Fruit fly (Drosophila melanogaster) whole organism, larva: ENCODE measurements around the gene CG15011.
A peak's percentile ranks its signal among the peaks of the same experiment; 100 is the strongest.

Source experiments
- noc ChIP-seq: fragments of 200-800 bp; sonication (Bioruptor generic); optimal IDR thresholded peaks from 3 replicates; lab custom pipeline; 2019; ENCODE audit warnings: missing biosample characterization, mild to moderate bottlenecking, missing genetic modification characterization, moderate library complexity

CG15011 gene

DNA sequence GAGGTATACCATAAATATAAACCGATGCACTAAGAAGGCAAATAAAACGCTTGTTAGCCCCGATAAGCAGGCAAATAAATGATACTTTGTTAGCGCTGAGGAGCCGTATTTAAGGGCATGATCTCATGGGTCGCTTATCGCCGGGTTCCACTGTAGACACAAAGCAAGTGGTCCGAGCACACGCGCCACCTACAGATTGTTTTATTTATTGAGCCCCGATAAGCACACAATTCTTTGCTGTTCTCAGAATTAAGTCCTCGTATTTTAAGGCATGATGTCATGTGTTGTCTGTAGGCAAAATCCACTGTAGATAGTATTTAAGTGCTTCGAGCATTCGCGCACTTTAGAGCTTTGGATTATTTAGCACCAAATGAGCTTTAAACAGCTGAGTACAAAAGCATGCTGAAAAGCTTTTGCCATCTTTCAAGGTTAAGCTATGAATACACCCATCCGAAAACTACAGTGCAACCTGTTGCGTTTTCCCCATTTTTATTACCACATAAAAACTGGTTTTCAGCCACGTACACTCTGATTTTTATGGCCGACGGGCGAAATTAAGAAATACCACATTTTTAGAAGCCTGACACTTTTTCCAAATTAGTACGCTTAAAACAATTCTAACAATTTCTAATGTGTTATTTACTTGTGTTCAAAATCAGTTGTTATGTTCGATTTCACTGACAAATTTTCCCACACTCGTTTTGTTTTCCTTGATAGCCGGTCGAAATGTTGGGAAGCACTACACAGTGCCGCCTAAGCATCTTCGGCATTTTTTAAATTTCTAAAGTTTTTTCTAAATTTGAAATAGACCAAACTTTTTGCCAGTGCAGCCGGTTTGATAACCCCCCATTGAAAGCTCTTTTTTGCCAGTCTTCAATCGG is 19.3 kb downstream of the CG15011 start, which contains the start of gene Sqor:
Sqor (plus strand) TSS at position 732 of the 881 bp plus-strand sequence.
- TF ChIP-seq noc, result peak; percentile 96

DNA sequence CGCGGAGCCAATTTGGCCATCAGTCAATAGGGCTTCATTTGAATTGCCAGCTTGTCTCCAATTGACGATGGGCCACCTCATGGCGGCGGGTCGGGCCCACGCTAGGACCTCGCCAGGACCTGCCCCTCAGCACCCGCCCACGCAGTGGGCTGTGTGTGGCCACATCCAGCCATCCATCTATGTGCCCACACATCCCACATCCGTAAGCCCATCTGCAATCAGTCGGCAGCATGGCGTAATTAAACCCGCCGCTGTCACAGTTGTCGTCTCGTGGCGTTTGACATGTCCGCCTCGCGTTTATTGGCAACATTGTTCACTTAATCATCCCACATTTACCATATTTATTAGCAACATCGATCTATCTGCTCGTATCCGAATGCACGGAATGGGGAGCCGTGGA is 20.8 kb downstream of the CG15011 start:
- no peak for TF ChIP-seq noc

DNA sequence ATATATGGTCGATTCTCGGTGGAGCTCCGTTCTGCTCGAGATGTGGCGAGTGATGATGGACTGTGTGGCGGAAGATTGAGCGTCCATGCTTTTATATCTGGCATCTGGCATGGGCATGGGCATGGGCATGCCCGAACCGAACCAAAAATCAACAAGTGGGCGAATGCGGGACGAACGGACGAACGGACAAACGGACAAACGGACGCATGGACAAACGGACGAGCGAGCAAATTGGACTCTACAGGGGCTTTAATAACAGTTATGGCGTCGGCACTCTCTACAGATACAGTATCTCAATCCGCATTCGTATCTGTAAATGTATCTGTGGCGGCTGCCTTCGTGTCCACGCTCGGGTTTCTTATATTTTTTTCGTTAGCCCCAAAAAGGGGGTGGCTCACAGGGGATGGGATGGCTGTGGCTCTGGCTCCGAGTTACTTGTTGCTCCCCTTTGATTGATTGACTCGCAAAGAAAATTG is 22.8 kb downstream of the CG15011 start, which contains the start of gene ImpL2:
ImpL2 (minus strand) TSS at position 51 of the 476 bp plus-strand sequence.
- no peak for TF ChIP-seq noc

DNA sequence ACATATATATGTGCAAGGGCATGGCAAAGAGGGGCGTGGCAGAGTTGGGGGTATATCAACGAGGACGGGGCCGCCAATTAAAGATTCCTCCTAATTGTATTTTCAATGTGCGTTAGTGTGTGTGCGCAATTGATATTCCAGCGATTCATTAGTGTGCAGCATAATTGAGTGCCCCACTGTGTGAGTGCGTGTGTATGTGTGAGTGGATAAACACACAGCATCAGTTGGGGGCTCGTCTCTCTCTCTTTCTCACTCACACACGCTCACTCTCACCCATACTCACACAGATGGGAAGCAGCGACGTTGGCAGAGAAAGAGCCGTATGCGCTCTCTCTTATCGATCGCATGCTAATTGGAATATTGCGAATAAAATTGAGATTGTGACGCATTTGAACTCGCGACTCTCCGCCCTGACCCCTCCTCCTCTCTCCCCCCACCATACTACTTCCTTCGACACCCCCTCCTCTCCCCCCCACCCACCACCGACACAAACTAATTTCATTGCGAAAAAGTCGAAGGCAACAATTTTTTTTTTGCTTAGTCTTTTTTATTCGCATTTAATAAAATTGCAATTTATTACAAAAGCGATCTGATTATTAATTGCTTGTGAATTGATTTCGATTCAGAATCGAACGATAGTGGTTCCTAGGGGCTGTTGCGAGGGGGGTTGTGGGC is 25.2 kb downstream of the CG15011 start:
- TF ChIP-seq noc, result no peak

DNA sequence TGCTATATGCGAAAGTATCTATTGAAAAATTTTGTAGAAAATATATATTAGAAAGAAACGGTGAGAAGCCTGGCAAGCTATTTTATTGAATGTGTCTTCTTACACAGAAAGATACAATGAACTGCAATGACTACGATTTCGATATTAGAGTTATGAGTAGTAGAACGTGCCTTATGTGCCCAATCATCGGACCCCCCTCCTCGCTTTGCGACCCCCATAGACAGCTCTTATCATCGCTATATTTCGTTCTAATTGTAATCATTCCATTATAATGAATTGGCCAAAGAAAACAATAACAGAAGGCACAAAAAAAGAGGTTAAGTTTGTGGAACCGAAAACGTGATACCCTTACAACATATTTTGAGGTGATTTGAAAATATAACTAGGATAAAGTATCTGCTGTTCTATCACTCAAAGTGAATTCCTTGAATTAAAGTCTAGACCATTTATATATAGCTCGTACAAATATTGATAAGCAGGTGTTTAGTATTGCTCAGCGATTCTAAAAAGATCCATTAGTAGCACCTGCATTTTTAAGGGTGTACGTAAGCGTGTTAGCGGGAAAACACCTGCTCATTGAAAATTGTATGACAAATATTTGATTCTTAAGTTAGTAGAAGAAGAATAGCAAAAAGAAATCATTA is 26.1 kb downstream of the CG15011 start:
- peak; percentile 50 for TF ChIP-seq noc

DNA sequence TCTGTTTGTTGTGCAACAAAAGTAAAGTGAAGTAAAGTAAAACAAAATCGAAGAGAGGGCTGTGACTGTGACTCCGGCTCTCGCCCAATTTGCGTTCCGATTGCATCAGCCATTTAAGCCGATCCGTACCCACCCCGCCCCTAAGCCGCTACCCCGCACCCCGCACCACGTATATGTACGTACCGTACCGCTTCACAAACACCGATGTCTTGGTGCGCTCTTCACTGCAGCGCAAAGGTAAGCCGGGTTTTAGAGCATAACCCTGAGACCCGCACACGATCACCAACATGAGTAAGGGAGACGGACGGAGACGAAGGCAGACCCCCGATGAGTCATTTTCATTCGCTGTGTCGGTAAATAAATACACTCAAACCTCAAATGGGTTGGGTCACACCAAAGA is 26.7 kb downstream of the CG15011 start:
- TF ChIP-seq noc, result no peak

DNA sequence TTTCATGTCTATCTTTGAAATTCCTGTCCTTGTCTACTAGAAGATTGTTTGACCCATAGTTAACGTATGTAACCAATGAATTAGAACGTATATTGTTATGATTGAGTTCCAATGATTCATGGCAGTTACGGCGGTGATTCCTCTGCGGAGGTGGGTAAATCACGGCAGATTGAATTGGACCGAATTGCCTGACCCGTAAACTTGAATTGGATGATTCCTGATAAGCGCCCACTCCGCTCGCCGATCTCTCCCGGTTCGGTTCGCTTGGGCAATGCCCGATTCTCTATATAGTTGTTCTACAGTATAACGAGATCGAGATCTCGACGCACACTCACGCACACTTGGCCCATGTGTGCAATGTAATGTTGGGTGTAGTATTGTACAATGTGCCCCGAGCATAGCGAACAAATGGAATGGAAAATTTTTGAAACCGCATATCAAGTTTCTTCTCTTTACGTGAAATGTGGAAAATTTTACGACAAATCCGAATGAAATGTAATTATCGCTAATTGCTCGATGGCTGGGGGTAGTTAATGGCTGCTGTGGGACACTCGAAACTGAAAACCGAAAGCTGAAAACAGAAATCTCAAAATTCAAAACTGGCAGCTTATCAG is 27.4 kb downstream of the CG15011 start:
- TF ChIP-seq noc, result no peak

DNA sequence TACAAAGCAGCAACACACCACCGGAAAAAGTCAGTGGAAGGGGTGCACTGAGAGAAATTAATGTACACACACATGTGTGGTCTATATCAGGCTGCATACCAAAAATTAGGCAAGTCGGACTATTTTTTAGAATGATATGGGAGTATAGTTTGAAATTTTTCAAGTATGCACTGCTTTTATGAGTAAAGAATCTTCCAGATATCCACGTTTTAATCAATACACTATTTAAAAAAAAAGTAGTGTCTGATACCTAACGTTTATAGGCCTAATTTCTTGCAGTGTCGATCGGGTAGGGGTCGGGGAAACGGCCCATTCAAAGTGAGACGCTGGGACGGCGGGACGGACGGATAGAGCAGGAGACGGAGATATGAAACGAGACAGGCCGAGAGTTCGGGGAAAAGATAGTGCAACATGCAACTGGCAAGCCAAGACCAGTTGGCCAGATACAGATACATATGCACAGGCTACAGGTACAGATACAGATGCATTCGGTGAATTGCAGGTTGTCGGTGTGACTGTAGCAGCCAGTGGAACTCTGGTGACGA is 28.5 kb downstream of the CG15011 start:
- TF ChIP-seq noc, result no peak

DNA sequence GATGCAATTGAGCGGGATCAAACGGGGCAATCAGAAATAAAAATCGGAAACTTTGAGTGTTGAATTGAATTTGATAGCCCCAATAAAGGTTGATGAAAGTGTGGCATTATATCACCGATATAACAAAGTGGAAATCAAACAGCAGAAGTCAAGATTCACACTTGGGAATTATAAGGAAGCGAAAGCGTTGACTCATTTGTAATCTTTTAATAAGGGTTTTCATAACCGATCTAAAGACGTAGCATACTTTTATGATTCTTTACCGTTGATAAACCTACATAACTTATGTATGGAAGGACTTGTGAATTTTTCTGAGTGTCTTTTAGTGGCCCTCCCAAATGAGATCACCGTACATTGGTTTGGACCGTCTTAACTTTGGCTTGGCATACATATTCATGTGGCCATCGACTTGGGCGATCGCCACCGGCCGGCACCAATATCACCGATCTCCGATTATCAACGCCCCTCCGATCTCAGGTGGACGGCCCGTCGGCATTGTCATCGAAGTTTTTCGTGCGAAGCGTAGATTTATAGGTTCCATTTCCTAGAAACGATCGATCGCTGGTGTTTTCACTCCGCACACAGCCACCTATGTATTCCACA is 29.5 kb downstream of the CG15011 start:
- no peak for TF ChIP-seq noc

DNA sequence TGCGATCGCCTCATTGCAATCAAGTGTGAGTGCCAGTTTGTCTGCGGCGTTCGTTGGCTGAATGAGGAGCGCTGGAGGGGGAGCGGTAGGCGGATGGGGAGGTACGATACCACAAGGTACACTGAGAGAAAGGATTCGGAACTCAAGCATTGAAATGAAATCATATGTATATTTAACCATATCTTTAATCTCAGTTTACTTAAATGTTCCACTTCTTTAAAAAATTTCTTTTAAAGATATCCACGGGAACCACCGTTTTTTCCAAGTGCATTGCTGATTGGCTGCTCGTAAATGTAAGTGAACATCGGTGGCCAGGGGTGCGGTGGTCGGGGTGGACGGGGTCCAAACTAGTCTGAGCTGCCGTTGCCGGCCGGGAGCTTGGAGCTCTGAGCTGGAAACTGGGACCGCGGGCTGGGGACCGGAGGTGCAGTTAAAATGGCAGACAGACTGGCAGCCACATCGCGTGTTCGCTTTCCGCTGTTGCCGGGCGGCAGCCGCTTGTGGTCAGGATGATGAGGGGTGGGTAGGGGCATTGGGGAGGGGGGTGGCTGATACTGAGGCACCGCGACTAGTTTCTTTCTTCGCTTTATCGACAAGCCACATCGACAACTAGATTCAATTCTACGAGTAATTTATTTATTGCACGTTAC is 30.6 kb downstream of the CG15011 start:
- no peak for TF ChIP-seq noc

DNA sequence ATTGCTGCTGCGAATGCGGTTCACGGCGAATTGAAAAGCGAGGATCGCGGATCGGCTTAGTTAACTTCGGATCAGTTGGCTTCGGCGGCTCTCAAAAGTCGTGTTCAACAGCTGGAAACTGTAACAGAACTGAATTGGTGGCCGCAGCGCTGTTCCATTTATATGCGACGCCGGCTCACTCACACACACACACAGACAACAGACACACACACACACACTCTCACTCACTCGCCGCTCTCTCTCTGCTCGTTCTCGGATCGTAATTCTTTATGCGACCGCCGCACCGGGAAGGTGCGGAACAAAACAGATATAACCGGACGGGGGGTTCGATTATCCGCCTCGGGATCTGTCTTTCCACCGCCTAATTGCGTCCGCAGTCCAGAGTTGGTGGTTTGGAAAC is 31.8 kb downstream of the CG15011 start, which contains the start of gene CG46460:
CG46460 (minus strand) TSS at position 139 of the 400 bp plus-strand sequence.
- TF ChIP-seq noc, result no peak

DNA sequence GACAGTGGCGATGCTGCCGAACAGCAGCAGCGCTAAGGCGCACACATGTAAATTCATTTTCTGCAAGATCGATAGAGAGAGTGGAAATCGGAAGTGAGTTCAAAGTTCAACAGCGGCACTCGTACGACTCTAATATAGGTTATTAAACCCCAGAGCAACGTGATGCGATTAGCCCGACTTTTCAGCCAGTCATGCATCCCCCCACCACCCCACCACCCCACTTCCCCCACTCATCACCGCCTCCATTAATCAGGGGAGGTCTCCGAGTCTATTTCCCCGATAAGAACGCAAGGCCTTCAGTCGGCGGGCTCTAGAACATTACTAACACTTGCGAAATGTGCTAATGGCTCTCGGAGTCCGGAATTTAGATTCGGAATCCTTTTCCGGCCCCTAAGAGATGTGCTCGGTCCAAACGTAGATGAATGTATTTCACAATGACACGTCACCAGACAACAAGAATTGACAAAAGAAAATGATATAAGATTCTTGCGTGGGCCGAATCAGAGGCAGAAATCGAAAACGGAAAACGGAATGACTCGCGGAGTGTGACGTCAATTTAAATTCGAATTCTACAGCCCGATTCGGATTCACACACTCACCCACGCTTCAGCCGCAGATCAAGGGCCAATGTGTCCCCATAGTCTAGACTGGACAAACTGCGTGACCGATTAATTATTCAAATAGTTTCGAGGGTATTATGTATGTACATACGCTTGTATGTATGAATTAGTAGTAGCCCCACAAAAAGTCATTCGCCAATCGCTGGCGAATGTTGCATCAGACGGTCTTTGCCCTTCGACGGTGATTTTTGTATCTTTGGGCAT is 33.1 kb downstream of the CG15011 start:
- peak; percentile 7 for TF ChIP-seq noc

DNA sequence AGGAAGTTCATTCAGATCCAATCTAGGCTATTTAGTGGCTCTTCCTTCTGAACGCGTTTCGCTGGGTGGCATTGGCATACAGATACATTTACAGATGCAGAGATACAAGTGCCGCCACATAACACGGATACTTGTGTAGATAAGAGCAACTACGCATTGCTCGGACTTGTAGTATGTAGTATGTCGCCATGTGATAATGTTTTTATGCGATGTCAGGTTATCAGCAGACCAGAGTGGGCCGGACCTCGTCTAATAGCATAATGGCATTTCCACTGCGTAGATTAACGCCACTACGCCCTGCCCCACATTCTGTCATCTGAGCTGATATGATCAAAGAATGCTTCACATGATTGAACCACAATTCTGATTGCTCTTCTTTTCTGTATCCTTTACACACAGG is 37.2 kb downstream of the CG15011 start:
- peak; percentile 41 for TF ChIP-seq noc

DNA sequence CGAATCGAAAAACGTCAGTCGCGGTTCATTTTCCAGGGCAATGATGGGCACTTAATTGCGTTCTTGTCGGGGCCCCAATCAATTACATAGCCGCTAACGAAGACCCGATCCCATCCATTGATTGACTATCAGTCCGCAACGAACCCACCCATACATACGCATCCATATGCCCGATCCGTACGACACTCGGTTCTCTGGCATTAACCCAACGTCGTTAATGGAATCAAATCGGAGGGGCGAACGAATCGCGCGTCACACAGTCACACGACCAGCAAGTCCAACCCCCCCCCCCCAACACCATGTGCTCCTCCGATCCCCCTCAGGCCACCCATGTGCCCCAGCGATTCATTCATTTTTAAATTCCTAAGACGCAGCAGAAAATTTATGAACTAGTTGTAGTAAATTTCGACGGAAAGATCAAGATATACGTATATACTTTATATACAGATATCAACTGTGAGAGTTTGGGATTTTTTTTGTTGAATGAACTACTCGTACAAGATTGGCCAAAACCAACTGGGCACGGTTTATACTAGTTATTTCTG is 37.7 kb downstream of the CG15011 start:
- TF ChIP-seq noc, result peak; percentile 74
